Worm (Caenorhabditis elegans): Measurements from ENCODE around the gene fip-4.

DNA sequence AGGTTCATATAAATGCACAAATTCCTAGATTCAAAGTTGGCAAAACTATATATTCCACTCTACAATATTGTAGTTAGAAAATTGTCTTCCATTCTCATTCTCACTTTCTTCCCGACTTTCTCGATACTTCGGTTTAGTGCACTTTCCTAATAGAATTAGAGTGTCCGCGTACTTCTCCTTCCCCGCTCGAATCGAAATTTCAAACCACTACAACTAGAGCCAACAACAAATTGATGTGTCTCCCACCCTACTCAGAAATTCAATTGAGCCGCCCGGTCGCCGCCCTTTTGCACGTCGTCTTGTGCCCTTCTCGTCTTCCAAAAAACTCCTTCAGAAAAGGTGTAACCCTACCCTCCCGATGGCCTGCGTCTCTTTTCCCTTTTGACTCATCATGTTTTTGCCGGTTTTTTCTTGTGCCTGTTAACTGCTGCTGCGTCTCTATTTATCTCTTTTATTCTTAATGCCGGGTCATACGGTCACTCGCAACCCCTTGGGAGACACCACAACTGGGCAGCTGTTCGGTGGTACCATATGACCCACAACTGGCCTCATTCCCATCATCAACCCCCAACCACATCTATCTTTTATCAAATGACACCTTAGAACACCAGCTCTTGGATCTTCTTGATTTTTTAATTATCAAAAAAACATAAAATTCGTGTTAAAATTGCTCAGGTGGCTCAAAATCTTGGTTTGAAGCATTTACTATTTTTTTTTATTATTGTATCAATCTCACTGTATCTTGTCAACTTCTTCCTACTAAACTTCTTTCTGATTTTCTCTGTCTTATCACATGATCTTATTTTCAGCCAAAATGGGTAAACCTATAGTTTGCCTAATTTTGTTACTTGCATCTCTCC is 16.7 kb downstream of the fip-4 start, which contains the start of gene tag-196:
- TF ChIP-seq pes-1 (GFP tag; IDR thresholded peaks at IDR 0.05) (no peak), ama-1 (optimal IDR thresholded peaks at IDR 0.05) (no peak), ceh-36 (tag; optimal IDR thresholded peaks at IDR 0.05) (no peak), F13C5.2 (tag; optimal IDR thresholded peaks at IDR 0.05) (no peak), flt-1 (GFP tag; IDR thresholded peaks at IDR 0.05) (no peak), tbx-11 (GFP tag; IDR thresholded peaks at IDR 0.05) (no peak), hnd-1 (tag; optimal IDR thresholded peaks at IDR 0.05) (no peak), ceh-13 (GFP tag; optimal IDR thresholded peaks at IDR 0.05) (no peak), aly-1 (tag; optimal IDR thresholded peaks at IDR 0.05) (no peak), ets-7 (tag; optimal IDR thresholded peaks at IDR 0.05) (no peak), hmbx-1 (tag; optimal IDR thresholded peaks at IDR 0.05) (no peak), hmg-4 (GFP tag; optimal IDR thresholded peaks at IDR 0.05) (no peak), tra-4 (tag; optimal IDR thresholded peaks at IDR 0.05) (no peak)

All from whole organism, early embryonic.